Worm (Caenorhabditis elegans) whole organism, L3 larva: ENCODE data around the gene ttr-31.
A peak's percentile ranks its signal among the peaks of the same experiment; 100 is the strongest.

ENCODE experiments used
- R02D3.7 ChIP-seq: fragments of 150-350 bp; optimal IDR thresholded peaks from 2 replicates; lab custom pipeline; 2014; ENCODE audit warnings: missing biosample characterization, missing genetic modification characterization
- ZK546.5 ChIP-seq: sonication (generic microtip); optimal IDR thresholded peaks from 2 replicates; lab custom pipeline; 2017; ENCODE audit warnings: missing biosample characterization, missing genetic modification characterization
- aly-2 ChIP-seq: fragments of 150-350 bp; optimal IDR thresholded peaks from 2 replicates; lab custom pipeline; 2014; ENCODE audit warnings: missing biosample characterization, missing genetic modification characterization
- ama-1 ChIP-seq: fragments of 150-350 bp; optimal IDR thresholded peaks from 2 replicates; lab custom pipeline; 2018
- ceh-28 ChIP-seq: fragments of 150-350 bp; optimal IDR thresholded peaks from 2 replicates; lab custom pipeline; 2014; ENCODE audit warnings: missing biosample characterization, missing genetic modification reagents, missing genetic modification characterization
- ceh-9 ChIP-seq: sonication (generic microtip); optimal IDR thresholded peaks from 2 replicates; lab custom pipeline; 2018; ENCODE audit warnings: missing biosample characterization, missing genetic modification characterization
- egl-27 ChIP-seq: sonication (generic microtip); optimal IDR thresholded peaks from 4 replicates; lab custom pipeline; 2017; ENCODE audit warnings: missing biosample characterization, missing genetic modification reagents, missing genetic modification characterization
- elt-1 ChIP-seq: fragments of 150-350 bp; optimal IDR thresholded peaks from 2 replicates; lab custom pipeline; 2014; ENCODE audit warnings: missing biosample characterization, missing genetic modification characterization
- elt-2 ChIP-seq: sonication (generic microtip); optimal IDR thresholded peaks from 2 replicates; lab custom pipeline; 2016; ENCODE audit warnings: missing genetic modification reagents, mild to moderate bottlenecking, missing genetic modification characterization, missing compliant biosample characterization
- elt-3 ChIP-seq, 3 experiments: fragments of 150-350 bp in 1 of 3; sonication (generic microtip) in 2 of 3; optimal IDR thresholded peaks; 2 replicates in 2 of 3; 4 replicates in 1 of 3; lab custom pipeline; 2014 to 2017; ENCODE audit warnings: missing biosample characterization in 3 of 3, missing genetic modification characterization in 3 of 3
- eor-1 ChIP-seq, 2 experiments: fragments of 150-350 bp; optimal IDR thresholded peaks; 2 replicates each; lab custom pipeline; 2014 to 2018; ENCODE audit warnings: missing biosample characterization in 2 of 2, missing genetic modification characterization in 2 of 2
- fkh-2 ChIP-seq: fragments of 150-350 bp; optimal IDR thresholded peaks from 2 replicates; lab custom pipeline; 2014; ENCODE audit warnings: missing biosample characterization, missing genetic modification reagents, missing genetic modification characterization
- fos-1 ChIP-seq: fragments of 150-350 bp; optimal IDR thresholded peaks from 2 replicates; lab custom pipeline; 2014; ENCODE audit warnings: missing biosample characterization, missing genetic modification characterization
- jun-1 ChIP-seq: fragments of 150-350 bp; optimal IDR thresholded peaks from 2 replicates; lab custom pipeline; 2014; ENCODE audit warnings: missing biosample characterization, missing genetic modification reagents, missing genetic modification characterization
- lin-15B ChIP-seq: fragments of 150-350 bp; optimal IDR thresholded peaks from 2 replicates; lab custom pipeline; 2014; ENCODE audit warnings: missing biosample characterization, missing genetic modification characterization
- lin-39 ChIP-seq: fragments of 150-350 bp; optimal IDR thresholded peaks from 2 replicates; lab custom pipeline; 2018; ENCODE audit warnings: missing biosample characterization, missing genetic modification reagents, missing genetic modification characterization
- lsy-12 ChIP-seq: sonication (generic microtip); optimal IDR thresholded peaks from 2 replicates; lab custom pipeline; 2016; ENCODE audit warnings: mild to moderate bottlenecking, missing genetic modification characterization, missing compliant biosample characterization
- mdl-1 ChIP-seq: fragments of 150-350 bp; optimal IDR thresholded peaks from 2 replicates; lab custom pipeline; 2014; ENCODE audit warnings: missing biosample characterization, missing genetic modification characterization
- mml-1 ChIP-seq: fragments of 150-350 bp; sonication (generic microtip); optimal IDR thresholded peaks from 3 replicates; lab custom pipeline; 2014; ENCODE audit warnings: missing biosample characterization, missing genetic modification characterization
- nhr-11 ChIP-seq: fragments of 150-350 bp; optimal IDR thresholded peaks from 2 replicates; lab custom pipeline; 2014; ENCODE audit warnings: missing biosample characterization, missing genetic modification characterization
- nhr-12 ChIP-seq: fragments of 150-350 bp; optimal IDR thresholded peaks from 2 replicates; lab custom pipeline; 2014; ENCODE audit warnings: missing biosample characterization, missing genetic modification characterization
- nhr-23 ChIP-seq: fragments of 150-350 bp; optimal IDR thresholded peaks from 2 replicates; lab custom pipeline; 2014; ENCODE audit warnings: missing biosample characterization, missing genetic modification reagents, missing genetic modification characterization
- nhr-237 ChIP-seq: fragments of 150-350 bp; optimal IDR thresholded peaks from 2 replicates; lab custom pipeline; 2014; ENCODE audit warnings: missing biosample characterization, missing genetic modification characterization
- nhr-25 ChIP-seq: sonication (generic microtip); optimal IDR thresholded peaks from 2 replicates; lab custom pipeline; 2017; ENCODE audit warnings: missing biosample characterization, missing genetic modification characterization
- nhr-28 ChIP-seq: fragments of 150-350 bp; optimal IDR thresholded peaks from 2 replicates; lab custom pipeline; 2014; ENCODE audit warnings: missing biosample characterization, missing genetic modification characterization
- nhr-43 ChIP-seq: sonication (generic microtip); optimal IDR thresholded peaks from 2 replicates; lab custom pipeline; 2016; ENCODE audit warnings: mild to moderate bottlenecking, missing genetic modification characterization, missing compliant biosample characterization; ENCODE audit not compliant: poor library complexity, severe bottlenecking
- nhr-67 ChIP-seq: fragments of 150-350 bp; optimal IDR thresholded peaks from 2 replicates; lab custom pipeline; 2014; ENCODE audit warnings: missing biosample characterization, missing genetic modification characterization
- nhr-76 ChIP-seq: fragments of 150-350 bp; sonication (generic microtip); optimal IDR thresholded peaks from 5 replicates; lab custom pipeline; 2014; ENCODE audit warnings: missing biosample characterization, missing genetic modification characterization
- nhr-77 ChIP-seq: fragments of 150-350 bp; optimal IDR thresholded peaks from 2 replicates; lab custom pipeline; 2014; ENCODE audit warnings: missing biosample characterization, missing genetic modification characterization
- pha-4 ChIP-seq: fragments of 150-350 bp; optimal IDR thresholded peaks from 2 replicates; lab custom pipeline; 2014; ENCODE audit warnings: missing biosample characterization, missing genetic modification reagents, missing genetic modification characterization
- pqm-1 ChIP-seq: fragments of 150-350 bp; optimal IDR thresholded peaks from 2 replicates; lab custom pipeline; 2017; ENCODE audit warnings: missing biosample characterization, missing genetic modification characterization, inconsistent platforms
- sea-2 ChIP-seq: fragments of 150-350 bp; sonication (generic microtip); optimal IDR thresholded peaks from 4 replicates; lab custom pipeline; 2014; ENCODE audit warnings: missing biosample characterization, missing genetic modification reagents, missing genetic modification characterization
- skn-1 ChIP-seq: fragments of 150-350 bp; optimal IDR thresholded peaks from 2 replicates; lab custom pipeline; 2014; ENCODE audit warnings: missing biosample characterization, missing genetic modification characterization
- snpc-4 ChIP-seq: fragments of 150-350 bp; optimal IDR thresholded peaks from 2 replicates; lab custom pipeline; 2014; ENCODE audit warnings: missing biosample characterization, missing genetic modification characterization
- tbx-2 ChIP-seq: sonication (generic microtip); optimal IDR thresholded peaks from 2 replicates; lab custom pipeline; 2016; ENCODE audit warnings: mild to moderate bottlenecking, missing genetic modification characterization, missing compliant biosample characterization
- unc-62 ChIP-seq: fragments of 150-350 bp; sonication (generic microtip); optimal IDR thresholded peaks from 4 replicates; lab custom pipeline; 2014; ENCODE audit warnings: missing biosample characterization, missing genetic modification reagents, missing genetic modification characterization
- zag-1 ChIP-seq: fragments of 150-350 bp; optimal IDR thresholded peaks from 2 replicates; lab custom pipeline; 2014; ENCODE audit warnings: missing biosample characterization, missing genetic modification characterization
- ztf-4 ChIP-seq: fragments of 150-350 bp; optimal IDR thresholded peaks from 2 replicates; lab custom pipeline; 2014; ENCODE audit warnings: missing biosample characterization, missing genetic modification characterization

The ttr-31 gene

DNA sequence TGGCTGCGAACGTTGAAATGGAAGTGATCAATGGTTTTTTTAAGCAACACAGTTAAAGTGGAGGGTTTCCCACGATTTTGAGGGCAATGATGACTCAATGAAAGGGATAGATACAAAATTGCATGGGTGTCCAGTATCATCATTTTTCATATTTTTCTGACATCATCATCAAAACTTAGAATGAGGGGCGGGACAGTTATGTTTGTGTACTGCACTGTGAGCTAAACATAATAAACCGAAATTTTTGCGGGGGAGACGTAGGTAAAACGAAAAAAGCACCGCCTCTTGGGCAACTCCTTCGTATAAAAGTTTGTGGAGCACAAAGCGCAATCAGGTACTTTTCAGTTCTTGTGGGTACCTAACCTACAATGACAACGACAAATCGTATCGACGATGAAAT is 44.8 kb upstream of the ttr-31 start, which contains the start of gene C09F12.2:
Gene C09F12.2 (plus strand): TSS at position 301 of the 400 bp plus-strand sequence.
- TF ChIP-seq tbx-2 (tag; lab: Kevin White, UChicago) (no peak), pqm-1 (no peak), nhr-12 (tag; lab: Kevin White, UChicago) (no peak), elt-3 (tag; optimal IDR thresholded peaks at IDR 0.05; lab: Kevin White, UChicago) (no peak), ama-1 (lab: Kevin White, UChicago) (no peak), snpc-4 (tag; lab: Kevin White, UChicago) (no peak), zag-1 (tag; lab: Kevin White, UChicago) (no peak), skn-1 (no peak), fkh-2 (tag; lab: Kevin White, UChicago) (no peak), eor-1 (tag; optimal IDR thresholded peaks at IDR 0.05; lab: Kevin White, UChicago) (no peak), unc-62 (GFP tag; lab: Kevin White, UChicago) (no peak), ztf-4 (no peak), sea-2 (no peak), lsy-12 (tag; lab: Kevin White, UChicago) (no peak), egl-27 (tag; lab: Kevin White, UChicago) (no peak)

DNA sequence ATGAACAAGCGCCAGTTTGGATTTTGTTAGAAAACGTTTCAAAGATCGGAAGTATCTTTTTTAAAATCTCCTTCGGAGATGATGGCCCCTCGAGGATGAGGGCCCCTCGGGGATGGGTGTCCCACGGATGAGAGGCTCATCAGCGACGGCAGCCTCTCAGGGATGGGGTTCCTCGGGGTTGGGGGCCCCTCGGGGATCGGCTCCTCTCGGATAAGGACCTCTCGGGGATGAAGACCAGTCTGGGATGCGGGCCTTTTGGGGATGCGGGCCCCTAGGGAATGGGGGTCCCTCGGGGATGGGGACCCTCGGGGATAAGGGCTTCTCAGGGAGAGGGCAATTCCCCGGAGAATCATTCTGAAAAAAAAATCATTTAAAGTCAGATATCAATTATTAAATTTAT is 41.5 kb upstream of the ttr-31 start:
- TF ChIP-seq sea-2 = no peak
- no peak for TF ChIP-seq nhr-76 (tag; lab: Kevin White, UChicago)
- TF ChIP-seq nhr-77 = no peak
- TF ChIP-seq skn-1 = no peak
- no peak for TF ChIP-seq unc-62 (GFP tag; lab: Kevin White, UChicago)
- TF ChIP-seq nhr-11 (tag; lab: Kevin White, UChicago) = no peak
- TF ChIP-seq ceh-28 = no peak
- TF ChIP-seq jun-1 (tag; lab: Kevin White, UChicago) = no peak
- no peak for TF ChIP-seq ama-1 (lab: Kevin White, UChicago)
- TF ChIP-seq, all 47 proteins: peak for 0

DNA sequence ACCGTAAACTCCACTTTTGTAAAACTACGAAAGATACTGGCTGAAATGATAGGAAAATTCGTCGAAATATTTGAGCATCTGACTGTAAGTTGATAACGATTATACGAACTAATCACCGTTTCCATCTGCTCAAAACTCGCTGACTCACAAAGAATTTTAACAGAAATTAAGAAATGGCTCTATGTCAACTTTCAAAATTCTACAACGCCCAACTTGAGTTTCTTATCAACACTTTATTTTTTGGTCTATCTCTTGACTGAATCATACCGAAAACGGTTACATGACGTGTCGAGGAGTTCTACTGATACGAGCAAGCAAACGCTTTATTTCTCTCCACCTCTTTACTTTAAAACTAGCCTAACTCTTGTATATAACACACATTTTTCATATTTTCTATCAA is 38.3 kb upstream of the ttr-31 start, which contains the start of gene clc-1:
Gene clc-1 (plus strand): TSS at position 264 of the 400 bp plus-strand sequence.
- no peak for TF ChIP-seq nhr-11 (tag; lab: Kevin White, UChicago)
- no peak for TF ChIP-seq ceh-9 (tag; lab: Kevin White, UChicago)
- TF ChIP-seq nhr-23 = no peak
- peak; percentile 88 for TF ChIP-seq jun-1 (tag; lab: Kevin White, UChicago)
- TF ChIP-seq pha-4 = peak; percentile 60
- TF ChIP-seq eor-1 (tag; optimal IDR thresholded peaks at IDR 0.05; lab: Kevin White, UChicago) = no peak
- TF ChIP-seq lin-39 = no peak
- TF ChIP-seq lsy-12 (tag; lab: Kevin White, UChicago) = no peak
- peak; percentile 70 for TF ChIP-seq fos-1 (tag; lab: Kevin White, UChicago)
- TF ChIP-seq pqm-1 = peak; percentile 87
- no peak for TF ChIP-seq nhr-28
- no peak for TF ChIP-seq sea-2
- TF ChIP-seq elt-2 (tag; lab: Kevin White, UChicago) = peak; percentile 99
- TF ChIP-seq, all 47 proteins: peak for 5

ce11 chrX:11042777-11043176 is 33.9 kb upstream of the ttr-31 start, which contains the start of gene C09F12.3:
TSS of gene C09F12.3 (minus strand) at chrX:11042877.
- TF ChIP-seq nhr-237 (tag; lab: Kevin White, UChicago) (no peak), elt-1 (tag; lab: Kevin White, UChicago) (no peak), lsy-12 (tag; lab: Kevin White, UChicago) (no peak), R02D3.7 (tag; lab: Kevin White, UChicago) (no peak), ama-1 (lab: Kevin White, UChicago) (no peak), ZK546.5 (tag; lab: Kevin White, UChicago) (no peak), fkh-2 (tag; lab: Kevin White, UChicago) (no peak), mdl-1 (tag; lab: Kevin White, UChicago) (no peak), tbx-2 (tag; lab: Kevin White, UChicago) (no peak), aly-2 (tag; lab: Kevin White, UChicago) (no peak), lin-15B (tag; lab: Kevin White, UChicago) (no peak)

DNA sequence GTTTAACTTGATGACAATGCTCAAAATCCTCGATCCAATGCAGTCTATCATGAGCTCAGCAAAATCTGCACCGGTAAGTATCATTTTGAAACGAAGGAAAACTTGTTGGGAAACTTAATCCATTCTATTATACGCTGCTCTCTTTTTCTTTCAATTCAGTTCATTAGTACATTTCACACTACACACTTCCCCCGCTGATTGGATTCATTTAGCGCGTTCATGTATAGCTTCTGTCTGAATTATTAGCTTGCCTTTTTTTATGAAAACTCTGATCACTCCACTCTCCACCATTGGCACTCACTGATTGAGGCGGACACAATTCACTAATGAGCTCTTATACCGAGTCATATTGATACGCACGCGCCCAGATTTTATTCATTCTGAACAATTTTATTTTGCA is 29.4 kb upstream of the ttr-31 start:
- no peak for TF ChIP-seq mdl-1 (tag; lab: Kevin White, UChicago)
- no peak for TF ChIP-seq nhr-67 (tag; lab: Kevin White, UChicago)
- TF ChIP-seq elt-1 (tag; lab: Kevin White, UChicago) = no peak
- no peak for TF ChIP-seq nhr-11 (tag; lab: Kevin White, UChicago)
- no peak for TF ChIP-seq zag-1 (tag; lab: Kevin White, UChicago)
- TF ChIP-seq nhr-43 (tag; lab: Kevin White, UChicago) = no peak
- TF ChIP-seq ama-1 (lab: Kevin White, UChicago) = no peak
- TF ChIP-seq egl-27 (tag; lab: Kevin White, UChicago) = no peak
- TF ChIP-seq nhr-76 (tag; lab: Kevin White, UChicago) = no peak
- TF ChIP-seq nhr-25 (tag; lab: Kevin White, UChicago) = no peak
- TF ChIP-seq eor-1 (tag; optimal IDR thresholded peaks at IDR 0.05; lab: Kevin White, UChicago) = no peak
- TF ChIP-seq mml-1 (tag; lab: Kevin White, UChicago) = no peak
- TF ChIP-seq unc-62 (GFP tag; lab: Kevin White, UChicago) = no peak
- no peak for TF ChIP-seq sea-2
- no peak for TF ChIP-seq lsy-12 (tag; lab: Kevin White, UChicago)
